Worm (Caenorhabditis elegans) whole organism, young adult: ENCODE data around the gene str-148.
"Not testable (repeated sequence)": the region's sequence is repeated elsewhere in the genome, so short reads cannot be mapped to it uniquely, and the experiment has no call there.

Source experiments
- C17E4.6 ChIP-seq: fragments of 200-800 bp; sonication (Bioruptor generic); IDR thresholded peaks from 2 replicates; pipeline ENCODE4 v1.3.6; 2022; ENCODE audit warnings: missing genetic modification reagents, missing genetic modification characterization, missing compliant biosample characterization
- F22D6.2 ChIP-seq: sonication (generic microtip); optimal IDR thresholded peaks from 2 replicates; lab custom pipeline; 2016; ENCODE audit warnings: mild to moderate bottlenecking, missing genetic modification characterization, missing compliant biosample characterization
- F23B12.7 ChIP-seq: sonication (generic microtip); optimal IDR thresholded peaks from 2 replicates; lab custom pipeline; 2017; ENCODE audit warnings: missing genetic modification characterization, mild to moderate bottlenecking, missing compliant biosample characterization, antibody characterized with exemption, moderate library complexity; ENCODE audit not compliant: insufficient read depth
- F49E8.2 ChIP-seq: sonication (generic microtip); optimal IDR thresholded peaks from 3 replicates; lab custom pipeline; 2017; ENCODE audit warnings: missing genetic modification characterization, mild to moderate bottlenecking, missing compliant biosample characterization, antibody characterized with exemption, moderate library complexity; ENCODE audit not compliant: insufficient read depth
- F52B5.7 ChIP-seq: sonication (generic microtip); optimal IDR thresholded peaks from 2 replicates; lab custom pipeline; 2016; ENCODE audit warnings: mild to moderate bottlenecking, missing genetic modification characterization, missing compliant biosample characterization
- F57A8.1 ChIP-seq: fragments of 200-800 bp; sonication (Bioruptor generic); optimal IDR thresholded peaks from 2 replicates; lab custom pipeline; 2018; ENCODE audit warnings: mild to moderate bottlenecking, missing genetic modification characterization, moderate library complexity, missing compliant biosample characterization
- F57C9.4 ChIP-seq: sonication (generic microtip); optimal IDR thresholded peaks from 2 replicates; lab custom pipeline; 2017; ENCODE audit warnings: mild to moderate bottlenecking, missing genetic modification characterization, missing compliant biosample characterization
- K12H6.12 ChIP-seq: fragments of 200-800 bp; sonication (Bioruptor generic); optimal IDR thresholded peaks from 2 replicates; lab custom pipeline; 2018; ENCODE audit warnings: mild to moderate bottlenecking, missing genetic modification characterization, missing compliant biosample characterization
- Y53F4B.3 ChIP-seq: fragments of 200-800 bp; sonication (Bioruptor generic); IDR thresholded peaks from 2 replicates; pipeline ENCODE4 v1.3.6; 2022; ENCODE audit warnings: missing genetic modification reagents, missing genetic modification characterization, missing compliant biosample characterization
- Y53G8AR.9 ChIP-seq: fragments of 200-800 bp; sonication (Bioruptor generic); conservative IDR thresholded peaks from 2 replicates; pipeline ENCODE4 v1.3.6; 2022; ENCODE audit warnings: missing genetic modification reagents, missing genetic modification characterization, missing compliant biosample characterization
- aptf-2 ChIP-seq: fragments of 200-800 bp; sonication (Bioruptor generic); conservative IDR thresholded peaks from 2 replicates; pipeline ENCODE4 v1.3.6; 2022; ENCODE audit warnings: missing genetic modification reagents, missing genetic modification characterization, missing compliant biosample characterization
- ceh-40 ChIP-seq: fragments of 200-800 bp; sonication (Bioruptor generic); IDR thresholded peaks from 2 replicates; pipeline ENCODE4 v1.3.6; 2022; ENCODE audit warnings: missing genetic modification characterization, missing compliant biosample characterization
- dox-1 ChIP-seq: fragments of 200-800 bp; sonication (Bioruptor generic); IDR thresholded peaks from 2 replicates; pipeline ENCODE4 v1.3.6; 2022; ENCODE audit warnings: missing genetic modification reagents, missing genetic modification characterization, missing compliant biosample characterization
- egl-44 ChIP-seq: fragments of 200-800 bp; sonication (Bioruptor generic); IDR thresholded peaks from 2 replicates; pipeline ENCODE4 v1.3.6; 2022; ENCODE audit warnings: missing genetic modification reagents, missing genetic modification characterization, missing compliant biosample characterization
- ekl-4 ChIP-seq: fragments of 200-800 bp; sonication (Bioruptor generic); IDR thresholded peaks from 2 replicates; pipeline ENCODE4 v1.3.6; 2022; ENCODE audit warnings: missing genetic modification reagents, missing genetic modification characterization, missing compliant biosample characterization
- fkh-3 ChIP-seq: sonication (generic microtip); optimal IDR thresholded peaks from 2 replicates; lab custom pipeline; 2016; ENCODE audit warnings: mild to moderate bottlenecking, missing genetic modification characterization, missing compliant biosample characterization
- gei-17 ChIP-seq: fragments of 200-800 bp; sonication (Bioruptor generic); optimal IDR thresholded peaks from 2 replicates; lab custom pipeline; 2018; ENCODE audit warnings: mild to moderate bottlenecking, missing genetic modification characterization, missing compliant biosample characterization
- him-1 ChIP-seq: sonication (generic microtip); optimal IDR thresholded peaks from 2 replicates; lab custom pipeline; 2016; ENCODE audit warnings: missing genotype, missing genetic modification reagents, missing genetic modification characterization, missing compliant biosample characterization
- hrde-1 ChIP-seq: sonication (generic microtip); optimal IDR thresholded peaks from 2 replicates; lab custom pipeline; 2016; ENCODE audit warnings: missing genetic modification characterization, mild to moderate bottlenecking, missing compliant biosample characterization, moderate library complexity, missing genotype, missing genetic modification reagents, borderline replicate concordance
- lin-40 ChIP-seq: sonication (generic microtip); optimal IDR thresholded peaks from 2 replicates; lab custom pipeline; 2016; ENCODE audit warnings: missing genetic modification characterization, mild to moderate bottlenecking, missing compliant biosample characterization, missing genotype, missing genetic modification reagents
- lin-54 ChIP-seq: fragments of 200-800 bp; sonication (Bioruptor generic); optimal IDR thresholded peaks from 2 replicates; lab custom pipeline; 2018; ENCODE audit warnings: mild to moderate bottlenecking, missing genetic modification characterization, missing compliant biosample characterization
- lir-1 ChIP-seq: fragments of 200-800 bp; sonication (Bioruptor generic); conservative IDR thresholded peaks from 2 replicates; pipeline ENCODE4 v1.3.6; 2022; ENCODE audit warnings: missing genetic modification reagents, missing genetic modification characterization, missing compliant biosample characterization
- nfya-2 ChIP-seq: fragments of 200-800 bp; sonication (Bioruptor generic); IDR thresholded peaks from 2 replicates; pipeline ENCODE4 v1.3.6; 2022; ENCODE audit warnings: missing genetic modification reagents, missing genetic modification characterization, missing compliant biosample characterization
- nhr-27 ChIP-seq: fragments of 200-800 bp; sonication (Bioruptor generic); optimal IDR thresholded peaks from 2 replicates; lab custom pipeline; 2018; ENCODE audit warnings: mild to moderate bottlenecking, missing genetic modification characterization, moderate library complexity, missing compliant biosample characterization
- nhr-80 ChIP-seq: sonication (generic microtip); optimal IDR thresholded peaks from 2 replicates; lab custom pipeline; 2016; ENCODE audit warnings: missing genetic modification characterization, missing compliant biosample characterization
- rcor-1 ChIP-seq: fragments of 200-800 bp; sonication (Bioruptor generic); IDR thresholded peaks from 2 replicates; pipeline ENCODE4 v1.3.6; 2022; ENCODE audit warnings: missing genetic modification reagents, missing genetic modification characterization, missing compliant biosample characterization
- sdz-38 ChIP-seq: sonication (generic microtip); optimal IDR thresholded peaks from 2 replicates; lab custom pipeline; 2016; ENCODE audit warnings: missing genotype, missing genetic modification characterization, missing compliant biosample characterization
- sea-2 ChIP-seq: fragments of 200-800 bp; sonication (Bioruptor generic); IDR thresholded peaks from 2 replicates; pipeline ENCODE4 v1.3.6; 2022; ENCODE audit warnings: missing genetic modification characterization, missing compliant biosample characterization
- snpc-1.1 ChIP-seq: sonication (generic microtip); optimal IDR thresholded peaks from 2 replicates; lab custom pipeline; 2017; ENCODE audit warnings: missing genetic modification characterization, mild to moderate bottlenecking, missing compliant biosample characterization, antibody characterized with exemption, moderate library complexity, missing genotype, missing genetic modification reagents; ENCODE audit not compliant: insufficient read depth
- snpc-3.4 ChIP-seq: sonication (generic microtip); optimal IDR thresholded peaks from 2 replicates; lab custom pipeline; 2017; ENCODE audit warnings: missing genetic modification characterization, mild to moderate bottlenecking, missing compliant biosample characterization, antibody characterized with exemption, moderate library complexity, missing genotype, missing genetic modification reagents
- somi-1 ChIP-seq: fragments of 200-800 bp; sonication (Bioruptor generic); optimal IDR thresholded peaks from 2 replicates; lab custom pipeline; 2018; ENCODE audit warnings: mild to moderate bottlenecking, missing genetic modification characterization, missing compliant biosample characterization
- tbp1 ChIP-seq: fragments of 200-800 bp; sonication (Bioruptor generic); optimal IDR thresholded peaks from 2 replicates; lab custom pipeline; 2018; ENCODE audit warnings: mild to moderate bottlenecking, missing genetic modification characterization, missing compliant biosample characterization
- unc-62 ChIP-seq: fragments of 150-350 bp; optimal IDR thresholded peaks from 2 replicates; lab custom pipeline; 2014; ENCODE audit warnings: missing biosample characterization, missing genetic modification reagents, missing genetic modification characterization
- zim-3 ChIP-seq: sonication (generic microtip); optimal IDR thresholded peaks from 2 replicates; lab custom pipeline; 2017; ENCODE audit warnings: mild to moderate bottlenecking, missing genetic modification characterization, moderate library complexity, missing compliant biosample characterization

Gene str-148

DNA sequence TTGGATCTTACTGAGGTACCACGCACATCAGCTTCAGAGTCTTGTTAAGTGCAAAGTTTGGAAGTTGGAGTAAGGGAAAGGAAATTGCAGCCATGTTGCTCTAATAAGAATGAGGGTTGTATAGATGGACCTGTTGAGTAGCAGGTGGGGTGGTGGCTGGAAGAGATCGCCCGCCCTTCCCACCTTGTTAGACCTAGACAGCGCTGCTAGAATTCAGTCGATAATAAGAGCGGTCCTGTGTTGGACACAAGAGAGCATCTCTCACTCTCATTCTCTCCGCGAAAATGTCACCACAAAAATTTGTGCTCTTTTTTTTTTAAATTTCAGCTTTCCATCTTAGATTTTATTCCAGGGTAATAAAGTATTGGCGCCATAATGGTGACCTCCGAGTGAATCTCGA, 44.4 kb upstream of the str-148 start, which contains the start of the genes fbxb-30 and F45D11.5 (continued):
- no peak for TF ChIP-seq F23B12.7 (tag; lab: Kevin White, UChicago)
- TF ChIP-seq nhr-27 (tag; lab: Kevin White, UChicago), result no peak
- TF ChIP-seq ekl-4, result no peak
- no peak for TF ChIP-seq zim-3 (tag; lab: Kevin White, UChicago)

ce11 chrII:1006375-1006774, 39.4 kb upstream of the str-148 start, which contains the start of gene F45D11.14:
F45D11.14 (minus strand) TSS chrII:1006475.
- not testable (repeated sequence) for TF ChIP-seq ceh-40 (GFP tag; lab: Robert Waterston, UW); nfya-2 (GFP tag; lab: Robert Waterston, UW); him-1 (tag; lab: Kevin White, UChicago)

DNA sequence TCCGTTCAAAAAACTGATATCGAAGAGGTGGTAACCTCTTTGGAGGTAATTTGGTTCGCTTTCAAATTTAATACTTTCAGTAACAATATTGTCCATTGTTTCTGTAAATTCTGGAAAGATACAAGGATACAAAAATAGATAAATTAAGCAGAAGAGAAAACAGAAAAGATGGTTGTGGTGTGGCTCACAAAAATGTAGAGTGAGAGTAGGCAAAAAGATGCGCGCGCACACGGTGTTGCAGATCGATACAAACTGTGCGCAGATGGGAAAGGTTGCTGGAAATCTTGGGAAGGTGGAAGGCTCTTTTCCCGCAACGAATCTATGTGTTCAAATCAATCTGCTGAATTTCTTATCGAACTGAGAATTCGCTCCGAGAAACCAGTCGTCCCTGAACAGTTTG, 21.1 kb upstream of the str-148 start, which contains the start of gene btb-11:
btb-11 (minus strand) TSS at position 101 of the 400 bp plus-strand sequence.
- not testable (repeated sequence) for TF ChIP-seq egl-44 (GFP tag; lab: Robert Waterston, UW); sea-2; F57C9.4 (tag; lab: Kevin White, UChicago)

ce11 chrII:1026670-1027069, 19.1 kb upstream of the str-148 start, which contains the start of gene M01D1.12:
M01D1.12 (plus strand) TSS chrII:1026970.
- TF ChIP-seq K12H6.12 (tag; lab: Kevin White, UChicago) (no peak), hrde-1 (tag; lab: Kevin White, UChicago) (no peak), F57A8.1 (GFP tag; lab: Kevin White, UChicago) (no peak), F22D6.2 (no peak), F49E8.2 (tag; lab: Kevin White, UChicago) (no peak), C17E4.6 (GFP tag; lab: Robert Waterston, UW) (no peak), gei-17 (GFP tag; lab: Kevin White, UChicago) (no peak), Y53G8AR.9 (GFP tag; lab: Robert Waterston, UW) (no peak), rcor-1 (no peak), lin-40 (no peak), Y53F4B.3 (GFP tag; lab: Robert Waterston, UW) (no peak), snpc-3.4 (tag; lab: Kevin White, UChicago) (no peak), sdz-38 (tag; lab: Kevin White, UChicago) (no peak), F52B5.7 (tag; lab: Kevin White, UChicago) (no peak), lir-1 (no peak), tbp1 (GFP tag; lab: Kevin White, UChicago) (no peak), snpc-1.1 (tag; lab: Kevin White, UChicago) (no peak), dox-1 (GFP tag; lab: Robert Waterston, UW) (no peak), fkh-3 (no peak), aptf-2 (GFP tag; lab: Robert Waterston, UW) (no peak)
- TF ChIP-seq, all 124 proteins: peak for 0

- no peak for TF ChIP-seq somi-1 (GFP tag; lab: Kevin White, UChicago)
- TF ChIP-seq ekl-4, result no peak
- peak; percentile 58 for TF ChIP-seq nhr-80 (tag; lab: Kevin White, UChicago)
- no peak for TF ChIP-seq unc-62
- TF ChIP-seq lin-54 (GFP tag; lab: Kevin White, UChicago), result no peak
These were observed 17.2 kb upstream of the str-148 start, which contains the start of gene math-34 for ce11 chrII:1028602-1029001. math-34 (plus strand) TSS chrII:1028972.
